Fruit fly (Drosophila melanogaster): ENCODE measurements around the gene CG42395.
A peak's percentile ranks its signal among the peaks of the same experiment; 100 is the strongest.

CG42395 gene

DNA sequence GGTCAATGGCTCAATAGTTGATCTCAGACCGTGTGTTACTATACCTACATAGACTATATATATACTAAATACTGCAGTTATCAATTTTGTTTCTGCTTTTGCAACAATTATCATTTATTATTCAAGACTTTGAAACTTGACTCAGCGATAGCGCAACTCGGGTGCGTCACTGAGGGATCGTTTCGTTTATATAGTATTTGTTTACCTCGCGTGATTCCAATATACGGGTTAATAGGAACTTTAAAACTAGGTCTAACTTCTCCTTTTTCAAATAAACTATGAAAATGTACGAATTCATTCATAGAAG is 1.2 kb upstream of the CG42395 start:
- TF ChIP-seq HLH106 (tag; optimal IDR thresholded peaks at IDR 0.05) (no peak), Hr78 (GFP tag; optimal IDR thresholded peaks at IDR 0.05) (no peak), brk (GFP tag; optimal IDR thresholded peaks at IDR 0.05) (no peak), Mio (GFP tag; optimal IDR thresholded peaks at IDR 0.05) (no peak), sv (GFP tag; optimal IDR thresholded peaks at IDR 0.05) (no peak), CG9705 (GFP tag; optimal IDR thresholded peaks at IDR 0.05) (no peak)

DNA sequence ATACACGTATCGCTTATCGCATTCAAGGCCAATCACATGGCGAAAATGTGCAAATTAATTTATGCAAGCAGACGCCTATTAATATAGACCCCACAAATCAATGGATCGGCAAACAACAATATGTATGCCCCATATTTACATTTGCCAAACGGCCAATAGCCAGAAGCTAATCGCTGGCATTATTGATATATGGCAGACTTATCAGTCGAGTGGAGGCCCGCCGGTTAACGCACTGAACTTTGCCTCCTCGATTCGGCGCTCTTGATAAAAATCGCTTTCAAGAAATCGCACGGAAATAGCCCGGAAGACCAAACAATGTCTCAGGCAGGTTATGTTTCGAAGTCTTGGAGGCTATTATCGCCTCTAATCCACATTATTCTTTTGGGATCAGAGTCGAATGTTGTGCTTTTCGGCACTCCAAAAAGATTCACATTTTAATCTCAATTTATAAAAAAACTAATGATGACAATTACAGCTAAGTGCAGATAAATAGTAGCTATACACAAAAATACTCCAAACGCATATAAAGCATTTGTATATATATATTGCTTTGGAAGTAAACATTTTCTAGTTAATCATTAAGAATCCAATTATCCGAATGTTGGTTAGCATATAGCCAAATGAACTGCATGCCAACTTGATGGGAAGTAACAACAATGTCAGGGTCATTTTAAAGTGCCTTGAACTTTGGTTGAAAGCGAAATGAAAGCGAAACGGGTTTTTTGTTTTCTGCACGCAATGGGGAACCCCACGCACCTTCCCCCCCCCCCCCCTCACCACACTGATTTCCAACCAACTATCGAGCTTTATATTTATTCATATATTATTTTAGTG is 674 bp upstream of the CG42395 start:
- peak; percentile 68 for TF ChIP-seq Hr83 (GFP tag; optimal IDR thresholded peaks at IDR 0.05; ENCODE audit: poor library complexity, severe bottlenecking)
- no peak for TF ChIP-seq dmrt93B (GFP tag; optimal IDR thresholded peaks at IDR 0.05)
- no peak for TF ChIP-seq usp (GFP tag; optimal IDR thresholded peaks at IDR 0.05)
- no peak for TF ChIP-seq CG32264 (GFP tag; optimal IDR thresholded peaks at IDR 0.05)
- TF ChIP-seq rgr (GFP tag; optimal IDR thresholded peaks at IDR 0.05): no peak
- TF ChIP-seq jim (GFP tag; optimal IDR thresholded peaks at IDR 0.05): no peak
- no peak for TF ChIP-seq CG9705 (GFP tag; optimal IDR thresholded peaks at IDR 0.05)
- no peak for TF ChIP-seq Vsx2 (GFP tag; optimal IDR thresholded peaks at IDR 0.05; ENCODE audit: partially characterized antibody)
- TF ChIP-seq Abd-B (GFP tag; optimal IDR thresholded peaks at IDR 0.05): no peak
- no peak for TF ChIP-seq OdsH (GFP tag; optimal IDR thresholded peaks at IDR 0.05)
- TF ChIP-seq Rel (GFP tag; optimal IDR thresholded peaks at IDR 0.05): no peak
- peak; percentile 99 for TF ChIP-seq Rel (tag; optimal IDR thresholded peaks at IDR 0.05)
- TF ChIP-seq fru (GFP tag; optimal IDR thresholded peaks at IDR 0.05): no peak
- no peak for TF ChIP-seq Mio (GFP tag; optimal IDR thresholded peaks at IDR 0.05)

DNA sequence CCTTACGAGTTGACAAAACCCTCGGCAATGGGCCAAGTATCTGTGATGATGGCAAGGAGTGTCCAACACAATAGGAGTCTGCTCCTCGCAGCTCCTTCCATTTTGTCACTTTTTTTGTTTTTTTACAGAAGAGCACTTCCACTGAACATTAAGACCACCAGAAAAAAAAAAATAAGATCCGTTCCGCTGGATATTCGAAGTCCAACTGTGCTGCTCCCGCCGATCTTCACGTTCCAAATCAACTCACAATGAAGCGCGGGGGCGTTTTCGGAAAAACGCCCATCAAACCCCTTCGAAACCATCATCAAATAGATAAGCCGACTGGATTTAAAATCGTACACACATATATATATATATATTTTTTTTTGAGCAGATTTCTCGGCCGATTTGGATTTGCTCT is 4.8 kb downstream of the CG42395 start, which contains the start of gene Cubn:
Cubn (minus strand) TSS at position 101 of the 400 bp plus-strand sequence.
- no peak for TF ChIP-seq dmrt93B (GFP tag; optimal IDR thresholded peaks at IDR 0.05)
- no peak for TF ChIP-seq Mio (GFP tag; optimal IDR thresholded peaks at IDR 0.05)
- TF ChIP-seq Rel (GFP tag; optimal IDR thresholded peaks at IDR 0.05): no peak
- TF ChIP-seq Rel (tag; optimal IDR thresholded peaks at IDR 0.05): no peak
- no peak for TF ChIP-seq fru (GFP tag; optimal IDR thresholded peaks at IDR 0.05)
- TF ChIP-seq h (GFP tag; optimal IDR thresholded peaks at IDR 0.05): no peak
- no peak for TF ChIP-seq Dif (GFP tag; optimal IDR thresholded peaks at IDR 0.05; ENCODE audit: partially characterized antibody)
- TF ChIP-seq dsf (GFP tag; optimal IDR thresholded peaks at IDR 0.05; ENCODE audit: borderline replicate concordance): no peak
- TF ChIP-seq N (GFP tag; optimal IDR thresholded peaks at IDR 0.05): no peak
- no peak for TF ChIP-seq lola (GFP tag; optimal IDR thresholded peaks at IDR 0.05)
- TF ChIP-seq pan (optimal IDR thresholded peaks at IDR 0.05): no peak
- TF ChIP-seq jim (GFP tag; optimal IDR thresholded peaks at IDR 0.05): no peak
- TF ChIP-seq Hnf4 (GFP tag; optimal IDR thresholded peaks at IDR 0.05): no peak
- TF ChIP-seq rgr (GFP tag; optimal IDR thresholded peaks at IDR 0.05): no peak
- TF ChIP-seq Myc (optimal IDR thresholded peaks at IDR 0.05): no peak
- TF ChIP-seq ey (GFP tag; optimal IDR thresholded peaks at IDR 0.05): no peak
- TF ChIP-seq sv (GFP tag; optimal IDR thresholded peaks at IDR 0.05): no peak
- TF ChIP-seq GATAd (GFP tag; optimal IDR thresholded peaks at IDR 0.05): no peak
- no peak for TF ChIP-seq Hr78 (GFP tag; optimal IDR thresholded peaks at IDR 0.05)

DNA sequence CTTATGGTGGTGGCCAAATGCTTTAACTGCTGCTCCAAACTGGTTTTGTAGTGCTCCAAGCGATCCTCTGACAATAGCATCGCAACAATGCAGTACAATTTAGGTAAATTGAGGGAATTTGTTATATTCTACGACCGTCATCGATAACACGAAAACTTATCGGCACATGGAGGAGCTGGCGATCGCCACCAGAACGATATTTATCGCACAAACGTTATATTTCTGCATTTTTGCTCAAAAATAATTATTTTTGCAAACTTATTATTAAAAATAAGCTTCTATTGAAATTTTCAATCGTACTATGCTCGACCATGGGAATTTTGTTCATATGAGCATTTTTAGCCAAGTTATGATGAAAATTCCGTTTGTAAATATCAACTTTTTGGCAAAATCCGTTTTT is 19.6 kb downstream of the CG42395 start, which contains the start of gene CG15317:
CG15317 (minus strand) TSS at position 148 of the 400 bp plus-strand sequence.
- TF ChIP-seq Hr83 (GFP tag; optimal IDR thresholded peaks at IDR 0.05; ENCODE audit: poor library complexity, severe bottlenecking) (peak; percentile 19), fru (GFP tag; optimal IDR thresholded peaks at IDR 0.05) (no peak), OdsH (GFP tag; optimal IDR thresholded peaks at IDR 0.05) (no peak), Vsx2 (GFP tag; optimal IDR thresholded peaks at IDR 0.05; ENCODE audit: partially characterized antibody) (no peak), dl (GFP tag; optimal IDR thresholded peaks at IDR 0.05; ENCODE audit: insufficient read depth in 1 of 2, partially characterized antibody in 2 of 2) (no peak)

DNA sequence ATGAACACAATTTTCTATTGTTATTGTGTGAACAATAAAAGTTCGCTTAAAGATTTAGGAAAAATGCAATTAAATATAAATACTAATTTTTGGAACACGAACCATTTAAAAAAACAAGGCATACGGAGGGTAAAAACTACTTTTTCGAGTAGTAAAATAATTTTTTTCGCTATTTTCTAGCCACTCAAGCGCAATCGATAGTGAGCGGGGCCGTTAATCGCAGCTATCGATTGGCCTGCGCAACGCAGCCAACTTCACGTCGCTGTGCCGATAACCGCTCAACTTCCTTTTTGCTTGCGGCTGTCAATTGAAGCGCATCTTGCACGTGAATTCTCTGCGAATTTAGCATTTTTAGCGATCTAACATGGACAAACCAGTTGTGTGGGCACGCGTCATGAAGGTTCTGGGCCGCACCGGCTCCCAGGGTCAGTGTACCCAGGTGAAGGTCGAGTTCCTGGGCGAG is 21.7 kb downstream of the CG42395 start, which contains the start of gene RpS28b:
RpS28b (plus strand) TSS at position 278 of the 463 bp plus-strand sequence.
- TF ChIP-seq dsf (GFP tag; optimal IDR thresholded peaks at IDR 0.05; ENCODE audit: borderline replicate concordance) (no peak), fru (GFP tag; optimal IDR thresholded peaks at IDR 0.05) (peak; percentile 69), lola (GFP tag; optimal IDR thresholded peaks at IDR 0.05) (no peak), N (GFP tag; optimal IDR thresholded peaks at IDR 0.05) (no peak), GATAd (GFP tag; optimal IDR thresholded peaks at IDR 0.05) (no peak), Jra (GFP tag; optimal IDR thresholded peaks at IDR 0.05) (peak; percentile 61), Mio (GFP tag; optimal IDR thresholded peaks at IDR 0.05) (peak; percentile 45), Abd-B (GFP tag; optimal IDR thresholded peaks at IDR 0.05) (no peak), pan (optimal IDR thresholded peaks at IDR 0.05) (no peak), tai (GFP tag; optimal IDR thresholded peaks at IDR 0.05) (no peak), foxo (GFP tag; optimal IDR thresholded peaks at IDR 0.05) (peak in 1 of 2 experiments; percentile 62), CrebA (GFP tag; optimal IDR thresholded peaks at IDR 0.05; ENCODE audit: borderline replicate concordance) (no peak), jim (GFP tag; optimal IDR thresholded peaks at IDR 0.05) (no peak), sage (GFP tag; optimal IDR thresholded peaks at IDR 0.05) (no peak), OdsH (GFP tag; optimal IDR thresholded peaks at IDR 0.05) (peak; percentile 52), psq (GFP tag; optimal IDR thresholded peaks at IDR 0.05) (peak; percentile 20), Hr83 (GFP tag; optimal IDR thresholded peaks at IDR 0.05; ENCODE audit: poor library complexity, severe bottlenecking) (peak; percentile 97), h (GFP tag; optimal IDR thresholded peaks at IDR 0.05) (peak; percentile 79), Rel (GFP tag; optimal IDR thresholded peaks at IDR 0.05) (no peak), Rel (tag; optimal IDR thresholded peaks at IDR 0.05) (peak; percentile 66), brk (GFP tag; optimal IDR thresholded peaks at IDR 0.05) (no peak), sv (GFP tag; optimal IDR thresholded peaks at IDR 0.05) (peak; percentile 58), ey (GFP tag; optimal IDR thresholded peaks at IDR 0.05) (peak; percentile 27), Vsx2 (GFP tag; optimal IDR thresholded peaks at IDR 0.05; ENCODE audit: partially characterized antibody) (no peak), Dfd (GFP tag; optimal IDR thresholded peaks at IDR 0.05) (no peak), Myc (optimal IDR thresholded peaks at IDR 0.05) (peak; percentile 31), CG9705 (GFP tag; optimal IDR thresholded peaks at IDR 0.05) (peak; percentile 94)

Measured in whole organism, wandering third instar larva.